Fruit fly (Drosophila melanogaster) whole organism, pupa: ENCODE results near the gene CG12746.

Source experiments
- CG10348 ChIP-seq: fragments of 200-800 bp; sonication (Bioruptor generic); IDR thresholded peaks from 2 replicates; pipeline ENCODE4 v1.3.6; 2022; ENCODE audit warnings: missing biosample characterization, missing genetic modification characterization
- CG4496 ChIP-seq: fragments of 200-800 bp; sonication (Bioruptor generic); IDR thresholded peaks from 3 replicates; pipeline ENCODE4 v1.3.6; 2022; ENCODE audit warnings: missing biosample characterization, missing genetic modification characterization

DNA sequence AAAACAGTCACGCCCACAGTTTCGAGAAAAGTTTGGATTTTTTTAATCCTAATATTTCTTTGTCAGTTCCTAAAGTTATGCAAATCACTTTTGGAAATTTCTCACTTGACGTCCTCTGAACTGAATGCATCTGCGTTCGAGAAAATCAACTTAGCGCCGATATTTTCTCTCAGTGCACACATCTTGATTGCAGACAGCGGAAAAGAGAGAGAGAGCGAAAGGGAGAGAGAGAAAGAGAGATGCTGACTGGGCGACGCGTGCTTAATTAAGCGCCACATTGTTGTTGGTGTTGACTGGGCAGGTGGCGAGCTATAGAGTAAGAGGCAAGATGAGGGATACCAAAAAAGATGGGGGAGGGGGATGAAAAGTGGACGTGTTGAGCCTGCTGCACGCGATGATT, 46.0 kb upstream of the CG12746 start:
- TF ChIP-seq CG4496 (GFP tag; lab: Robert Waterston, UW): peak; percentile 64; the same call in 1 of the 3 replicates
- no peak for TF ChIP-seq CG10348 (GFP tag; lab: Robert Waterston, UW)
